Worm (Caenorhabditis elegans): ENCODE data around the gene ceh-99.

ceh-99 gene

DNA sequence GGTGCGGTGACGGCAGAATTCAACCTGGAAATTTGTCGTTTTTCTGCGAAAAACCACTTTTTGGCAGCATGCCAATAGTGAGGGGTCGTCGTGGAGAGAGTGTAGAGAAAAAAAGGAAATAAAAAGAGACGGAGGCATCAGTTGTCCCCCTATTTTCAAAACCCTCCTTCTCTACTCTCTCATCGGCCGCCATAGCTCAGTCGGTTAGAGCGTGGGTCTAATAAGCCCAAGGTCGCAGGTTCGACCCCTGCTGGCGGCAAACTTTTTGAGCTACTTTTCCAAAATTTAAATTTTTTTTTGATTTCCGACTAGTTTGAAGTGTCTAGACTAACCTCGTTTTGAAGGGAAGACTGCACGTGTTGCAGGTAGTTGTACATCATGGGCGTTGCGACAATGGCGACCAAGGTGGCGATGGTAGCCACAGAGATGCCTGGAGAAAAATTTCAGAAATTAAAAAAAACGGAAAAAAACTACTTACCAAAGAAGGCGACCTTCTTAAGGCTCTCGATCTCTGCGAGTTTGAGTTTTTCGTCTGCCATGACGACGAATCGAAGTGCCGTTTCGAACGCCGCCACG is 25.1 kb upstream of the ceh-99 start, which contains the start of gene col-85 (continued):
- peak; percentile 80 for TF ChIP-seq ztf-26 (tag; optimal IDR thresholded peaks at IDR 0.05)
- peak; percentile 97 for TF ChIP-seq rpc-1 (optimal IDR thresholded peaks at IDR 0.05)
- peak; percentile 93 for TF ChIP-seq rpc-1 (tag; optimal IDR thresholded peaks at IDR 0.05)
- peak; percentile 78 for TF ChIP-seq lin-54 (GFP tag; optimal IDR thresholded peaks at IDR 0.05)
- peak; percentile 4 for TF ChIP-seq F22D6.2 (tag; optimal IDR thresholded peaks at IDR 0.05)

DNA sequence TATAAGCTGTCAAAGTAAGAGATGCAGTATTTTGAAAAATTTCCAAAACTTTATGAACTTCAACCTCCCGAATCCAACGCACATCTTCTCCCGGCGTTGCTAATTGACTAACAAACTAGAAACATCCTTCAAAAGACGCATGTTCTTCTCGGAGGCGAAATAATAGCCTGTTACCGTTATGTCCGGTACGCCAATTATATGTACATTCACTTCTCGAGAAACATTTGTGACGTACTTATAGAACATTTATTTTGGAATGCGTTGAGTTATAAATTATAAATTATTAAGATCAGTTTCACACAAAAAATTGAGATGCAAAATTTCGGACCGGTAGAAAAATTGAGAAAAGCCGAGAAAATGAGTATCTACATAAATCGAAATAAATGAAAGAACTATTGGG is 22.8 kb upstream of the ceh-99 start, which contains the start of gene T21B4.3:
Gene T21B4.3, minus strand, starts transcription at position 101 of the 400 bp plus-strand sequence.
- no peak for TF ChIP-seq B0261.1 (tag; optimal IDR thresholded peaks at IDR 0.05)
- TF ChIP-seq him-1 (tag; optimal IDR thresholded peaks at IDR 0.05), result no peak
- TF ChIP-seq F10E7.11 (tag; optimal IDR thresholded peaks at IDR 0.05), result no peak
- TF ChIP-seq egrh-3 (GFP tag; IDR thresholded peaks at IDR 0.05), result no peak
- no peak for TF ChIP-seq nhr-27 (tag; optimal IDR thresholded peaks at IDR 0.05)
- no peak for TF ChIP-seq F57A8.1 (GFP tag; optimal IDR thresholded peaks at IDR 0.05)
- TF ChIP-seq ceh-91 (GFP tag; IDR thresholded peaks at IDR 0.05), result no peak
- no peak for TF ChIP-seq B0019.2 (GFP tag; conservative IDR thresholded peaks at IDR 0.05)
- TF ChIP-seq hrde-1 (tag; optimal IDR thresholded peaks at IDR 0.05; ENCODE audit: borderline replicate concordance), result no peak
- no peak for TF ChIP-seq F49E8.2 (tag; optimal IDR thresholded peaks at IDR 0.05; ENCODE audit: insufficient read depth)
- TF ChIP-seq nhr-80 (tag; optimal IDR thresholded peaks at IDR 0.05), result no peak
- TF ChIP-seq lin-54 (GFP tag; optimal IDR thresholded peaks at IDR 0.05), result no peak
- no peak for TF ChIP-seq ama-1 (optimal IDR thresholded peaks at IDR 0.05)
- TF ChIP-seq ama-1 (GFP tag; optimal IDR thresholded peaks at IDR 0.05), result no peak
- no peak for TF ChIP-seq aptf-3 (GFP tag; IDR thresholded peaks at IDR 0.05)
- no peak for TF ChIP-seq ztf-28 (GFP tag; IDR thresholded peaks at IDR 0.05)
- TF ChIP-seq F55B11.4 (tag; optimal IDR thresholded peaks at IDR 0.05; ENCODE audit: borderline replicate concordance, insufficient read depth), result no peak
- no peak for TF ChIP-seq attf-5 (GFP tag; optimal IDR thresholded peaks at IDR 0.05)
- no peak for TF ChIP-seq gei-17 (GFP tag; optimal IDR thresholded peaks at IDR 0.05)
- TF ChIP-seq ets-4 (GFP tag; optimal IDR thresholded peaks at IDR 0.05), result no peak

ce11 chrII:12499969-12500368 is 19.8 kb upstream of the ceh-99 start:
- peak; percentile 42; the same call in 1 of the 2 replicates for TF ChIP-seq zfh-2 (GFP tag; conservative IDR thresholded peaks at IDR 0.05)
- TF ChIP-seq Y53G8AR.9 (GFP tag; conservative IDR thresholded peaks at IDR 0.05), result no peak
- TF ChIP-seq attf-6 (GFP tag; IDR thresholded peaks at IDR 0.05), result no peak
- no peak for TF ChIP-seq nhr-90 (tag; optimal IDR thresholded peaks at IDR 0.05)

DNA sequence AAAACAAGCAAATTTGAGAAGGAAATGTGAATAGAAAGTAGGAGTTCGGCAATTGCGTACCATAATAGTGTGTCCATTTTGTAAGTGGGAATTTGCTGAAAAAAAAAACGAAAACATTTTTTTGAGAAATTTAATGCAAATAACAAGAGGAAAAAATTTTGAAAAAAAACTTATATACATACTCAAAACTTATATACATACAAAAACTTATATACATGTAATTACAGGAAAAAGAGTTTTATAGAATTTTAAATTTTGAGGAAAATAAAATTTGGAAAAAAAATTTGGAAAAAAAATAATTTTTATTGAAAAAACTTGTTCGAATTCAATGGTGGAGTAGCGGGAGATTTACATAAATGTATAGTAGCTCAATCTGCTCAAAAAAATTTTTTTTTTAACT is 17.0 kb upstream of the ceh-99 start, which contains the start of gene ador-1:
Gene ador-1, minus strand, starts transcription at position 101 of the 400 bp plus-strand sequence.
- TF ChIP-seq ceh-40 (GFP tag; IDR thresholded peaks at IDR 0.05), result no peak
- TF ChIP-seq attf-3 (GFP tag; conservative IDR thresholded peaks at IDR 0.05), result no peak
- no peak for TF ChIP-seq nfya-2 (GFP tag; IDR thresholded peaks at IDR 0.05)
- no peak for TF ChIP-seq ztf-28 (GFP tag; IDR thresholded peaks at IDR 0.05)
- no peak for TF ChIP-seq bed-1 (GFP tag; IDR thresholded peaks at IDR 0.05)
- no peak for TF ChIP-seq Y79H2A.3 (GFP tag; conservative IDR thresholded peaks at IDR 0.05)
- no peak for TF ChIP-seq F22D6.2 (tag; optimal IDR thresholded peaks at IDR 0.05)
- TF ChIP-seq ztf-26 (tag; optimal IDR thresholded peaks at IDR 0.05), result no peak
- no peak for TF ChIP-seq F37B4.10 (GFP tag; IDR thresholded peaks at IDR 0.05)
